Fruit fly (Drosophila melanogaster): ENCODE results near the gene AttD.

DNA sequence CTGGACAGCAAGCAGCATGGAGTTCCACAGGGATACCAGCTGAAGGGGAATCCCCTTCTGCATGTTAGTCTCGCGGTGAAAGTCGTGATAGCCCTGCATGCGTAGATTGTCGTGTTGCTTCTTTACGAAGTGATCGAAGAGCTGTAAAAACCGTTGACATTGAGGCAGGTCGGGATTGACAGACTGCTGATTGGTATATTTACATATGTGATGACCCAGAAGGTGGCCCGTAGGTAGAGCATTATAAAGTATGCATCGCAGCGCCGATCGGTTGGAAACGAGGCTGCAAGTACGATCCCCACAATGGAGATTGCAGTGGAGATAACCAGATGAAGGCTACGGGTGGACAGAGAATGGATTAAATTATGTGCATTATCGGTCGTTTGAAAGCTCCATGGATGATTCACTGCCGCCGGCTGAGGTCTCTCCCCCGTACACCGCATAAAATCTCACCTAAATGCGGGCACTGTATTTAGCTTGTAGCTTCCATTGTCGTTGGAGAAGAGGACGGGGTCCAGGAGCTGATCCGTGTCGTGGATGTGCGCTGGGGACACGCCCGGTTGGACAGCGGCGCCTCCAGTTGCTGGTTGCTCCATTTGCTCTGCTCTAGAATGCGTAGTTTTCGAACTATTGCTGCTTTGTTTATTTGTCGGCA is 45.3 kb downstream of the AttD start:
- TF ChIP-seq CG42726 (GFP tag; IDR thresholded peaks at IDR 0.05; ENCODE audit: partially characterized antibody) (no peak), chinmo (GFP tag; IDR thresholded peaks at IDR 0.05; ENCODE audit: partially characterized antibody) (no peak), CG10979 (tag; optimal IDR thresholded peaks at IDR 0.05) (no peak), lab (GFP tag; optimal IDR thresholded peaks at IDR 0.05) (no peak), CG9932 (GFP tag; IDR thresholded peaks at IDR 0.05) (no peak), pum (GFP tag; optimal IDR thresholded peaks at IDR 0.05) (no peak), CG9817 (tag; optimal IDR thresholded peaks at IDR 0.05) (no peak), CG4404 (GFP tag; IDR thresholded peaks at IDR 0.05) (no peak), peb (GFP tag; IDR thresholded peaks at IDR 0.05) (no peak), Optix (GFP tag; IDR thresholded peaks at IDR 0.05) (no peak), CG17328 (GFP tag; IDR thresholded peaks at IDR 0.05) (no peak), CG13424 (tag; optimal IDR thresholded peaks at IDR 0.05) (no peak)
